Worm (Caenorhabditis elegans): ENCODE measurements around the gene cif-1.

Gene cif-1

DNA sequence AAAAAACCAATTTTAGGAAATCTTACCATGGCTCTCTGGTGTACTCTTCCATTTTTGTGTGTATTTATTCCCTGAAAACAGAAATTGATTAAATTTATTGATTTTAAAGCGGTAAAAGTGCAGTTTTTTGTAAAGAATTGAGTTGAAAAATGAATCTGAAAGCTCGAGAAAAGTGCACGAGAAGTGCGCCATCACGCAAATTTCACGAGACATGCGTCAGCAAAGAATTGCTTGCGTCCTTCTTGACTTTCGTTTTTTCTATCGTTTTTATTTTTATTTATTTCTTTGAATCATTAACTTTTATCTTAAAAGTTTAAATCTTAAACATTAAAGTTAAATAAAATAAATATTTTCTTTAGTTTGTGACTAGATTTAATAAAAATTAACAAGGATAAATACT is 34.9 kb upstream of the cif-1 start, which contains the start of gene timm-17B.1 (continued):
- TF ChIP-seq hlh-30 (tag; optimal IDR thresholded peaks at IDR 0.05; ENCODE audit: insufficient read depth) (peak; percentile 59), zfp-3 (GFP tag; conservative IDR thresholded peaks at IDR 0.05) (no peak), ces-1 (GFP tag; optimal IDR thresholded peaks at IDR 0.05) (no peak), madf-5 (GFP tag; IDR thresholded peaks at IDR 0.05) (no peak), skn-1 (tag; optimal IDR thresholded peaks at IDR 0.05) (no peak), F49E8.2 (tag; optimal IDR thresholded peaks at IDR 0.05; ENCODE audit: borderline replicate concordance) (no peak), dmd-6 (GFP tag; IDR thresholded peaks at IDR 0.05) (0 out of 2 replicates have a peak, but pooled peaks have one; percentile 21), dpl-1 (GFP tag; optimal IDR thresholded peaks at IDR 0.05) (peak; percentile 78), mep-1 (tag; optimal IDR thresholded peaks at IDR 0.05) (peak; percentile 73), nhr-77 (tag; optimal IDR thresholded peaks at IDR 0.05) (peak; percentile 30), R02D3.7 (tag; optimal IDR thresholded peaks at IDR 0.05) (no peak), mdl-1 (tag; optimal IDR thresholded peaks at IDR 0.05) (no peak), unc-39 (tag; optimal IDR thresholded peaks at IDR 0.05) (no peak), T26A8.4 (GFP tag; IDR thresholded peaks at IDR 0.05) (peak; percentile 55; the same call in 1 of the 2 replicates), lsy-2 (tag; optimal IDR thresholded peaks at IDR 0.05) (peak; percentile 52 to 96), snpc-1.2 (GFP tag; IDR thresholded peaks at IDR 0.05) (peak; percentile 64; the same call in 1 of the 2 replicates), nhr-42 (GFP tag; IDR thresholded peaks at IDR 0.05) (no peak), nhr-102 (tag; optimal IDR thresholded peaks at IDR 0.05) (peak; percentile 57), dmd-8 (GFP tag; IDR thresholded peaks at IDR 0.05) (no peak), F10B5.3 (tag; optimal IDR thresholded peaks at IDR 0.05) (no peak), rbr-2 (tag; optimal IDR thresholded peaks at IDR 0.05) (peak; percentile 55), Y75B8A.6 (GFP tag; IDR thresholded peaks at IDR 0.05) (no peak)

DNA sequence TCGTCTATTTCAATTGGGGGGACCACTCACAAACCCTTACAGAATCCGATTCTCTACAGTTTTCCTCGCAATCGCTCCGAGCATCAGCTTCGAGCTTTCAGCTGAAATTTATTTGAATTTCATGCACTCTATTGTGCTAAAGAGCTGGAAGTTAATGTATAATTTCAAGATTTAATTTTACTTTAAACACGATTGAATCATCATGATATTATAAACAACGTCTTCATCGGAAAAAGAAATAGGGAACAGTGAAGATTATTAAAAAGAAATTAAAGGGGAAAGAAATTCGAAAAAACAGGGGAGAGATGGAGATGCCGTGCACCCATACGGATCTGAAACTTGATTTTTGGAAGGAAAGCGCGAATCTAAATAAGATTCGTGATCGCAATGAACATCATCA is 33.6 kb upstream of the cif-1 start, which contains the start of gene hoe-1:
hoe-1 (minus strand) TSS at position 101 of the 400 bp plus-strand sequence.
- TF ChIP-seq fkh-10 (GFP tag; optimal IDR thresholded peaks at IDR 0.05): no peak
- TF ChIP-seq ceh-20 (GFP tag; IDR thresholded peaks at IDR 0.05): no peak
- peak; percentile 43; the same call in 1 of the 2 replicates for TF ChIP-seq lin-38 (GFP tag; IDR thresholded peaks at IDR 0.05)
- 0 out of 2 replicates have a peak, but pooled peaks have one; percentile 24 for TF ChIP-seq egl-43 (GFP tag; IDR thresholded peaks at IDR 0.05)
- TF ChIP-seq ceh-62 (tag; optimal IDR thresholded peaks at IDR 0.05): no peak
- no peak for TF ChIP-seq F44E2.7 (GFP tag; IDR thresholded peaks at IDR 0.05)
- TF ChIP-seq lir-3 (tag; optimal IDR thresholded peaks at IDR 0.05): no peak
- no peak for TF ChIP-seq ceh-82 (tag; optimal IDR thresholded peaks at IDR 0.05)
- TF ChIP-seq ces-1 (GFP tag; optimal IDR thresholded peaks at IDR 0.05): no peak
- no peak for TF ChIP-seq zip-2 (tag; optimal IDR thresholded peaks at IDR 0.05)
- no peak for TF ChIP-seq ctbp-1 (GFP tag; IDR thresholded peaks at IDR 0.05)
- no peak for TF ChIP-seq zag-1 (tag; optimal IDR thresholded peaks at IDR 0.05)
- TF ChIP-seq ceh-28 (tag; optimal IDR thresholded peaks at IDR 0.05): no peak
- TF ChIP-seq saeg-2 (GFP tag; IDR thresholded peaks at IDR 0.05): no peak
- TF ChIP-seq tra-1 (GFP tag; IDR thresholded peaks at IDR 0.05): no peak
- no peak for TF ChIP-seq daf-16 (GFP tag; optimal IDR thresholded peaks at IDR 0.05)
- TF ChIP-seq daf-16 (tag; optimal IDR thresholded peaks at IDR 0.05): no peak

DNA sequence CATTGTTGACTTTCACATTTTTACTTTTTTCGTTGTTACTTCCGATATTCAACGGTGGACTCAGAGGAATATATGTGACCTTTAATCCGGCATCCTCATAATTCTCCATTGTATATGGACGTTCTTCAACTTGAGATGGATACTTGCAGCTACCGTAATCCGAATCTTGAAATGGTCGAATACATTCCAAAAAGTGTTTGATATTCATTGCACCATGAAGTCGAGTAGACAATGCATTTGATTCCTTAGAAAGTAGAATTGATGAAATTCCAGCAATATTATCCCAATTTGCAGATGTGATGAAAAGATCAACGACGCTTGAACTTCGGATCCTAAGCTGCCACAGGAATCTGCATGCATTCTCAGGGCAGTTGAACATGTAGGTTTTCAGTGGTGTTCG is 31.9 kb upstream of the cif-1 start:
- no peak for TF ChIP-seq ceh-20 (GFP tag; IDR thresholded peaks at IDR 0.05)
- TF ChIP-seq hlh-30 (tag; optimal IDR thresholded peaks at IDR 0.05; ENCODE audit: insufficient read depth): no peak
- TF ChIP-seq fkh-10 (GFP tag; optimal IDR thresholded peaks at IDR 0.05): no peak
- no peak for TF ChIP-seq unc-39 (tag; optimal IDR thresholded peaks at IDR 0.05)
- TF ChIP-seq ceh-32 (tag; optimal IDR thresholded peaks at IDR 0.05; ENCODE audit: poor library complexity): no peak
- TF ChIP-seq pqm-1 (tag; optimal IDR thresholded peaks at IDR 0.05): no peak
- no peak for TF ChIP-seq fos-1 (tag; optimal IDR thresholded peaks at IDR 0.05)
- no peak for TF ChIP-seq mxl-3 (GFP tag; optimal IDR thresholded peaks at IDR 0.05)
- TF ChIP-seq ctbp-1 (GFP tag; IDR thresholded peaks at IDR 0.05): no peak
- no peak for TF ChIP-seq nhr-111 (GFP tag; optimal IDR thresholded peaks at IDR 0.05)
- TF ChIP-seq lin-13 (GFP tag; optimal IDR thresholded peaks at IDR 0.05): no peak
- TF ChIP-seq unc-62 (GFP tag; optimal IDR thresholded peaks at IDR 0.05 in 1 of 2): no peak
- no peak for TF ChIP-seq unc-62 (tag; optimal IDR thresholded peaks at IDR 0.05)
- no peak for TF ChIP-seq nhr-25 (tag; optimal IDR thresholded peaks at IDR 0.05; ENCODE audit: borderline replicate concordance, insufficient read depth)
- TF ChIP-seq set-16 (GFP tag; IDR thresholded peaks at IDR 0.05): no peak
- TF ChIP-seq ZK337.2 (GFP tag; IDR thresholded peaks at IDR 0.05): no peak
- no peak for TF ChIP-seq ceh-28 (tag; optimal IDR thresholded peaks at IDR 0.05)
